Worm (Caenorhabditis elegans): ENCODE measurements around the gene W07G4.2.

W07G4.2 gene

DNA sequence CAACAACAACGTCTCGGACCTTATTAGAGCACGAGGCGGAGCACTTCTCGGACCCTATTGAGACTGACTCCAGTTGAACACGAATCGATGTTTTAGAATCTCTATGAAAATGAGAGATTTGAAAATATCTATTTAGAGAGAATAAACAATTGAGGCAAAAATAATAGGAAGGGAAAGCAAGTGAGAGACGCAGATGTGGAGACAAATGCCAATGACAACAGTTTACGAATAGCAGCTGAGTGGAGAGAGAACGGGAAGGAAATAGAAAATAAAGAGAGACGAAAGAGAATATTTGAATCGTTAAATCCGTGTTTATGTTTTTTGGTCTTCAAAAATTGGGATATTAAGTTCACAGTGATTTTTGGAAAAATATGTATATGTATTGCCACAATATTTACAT lies 26.5 kb downstream of the W07G4.2 start (continued):
- TF ChIP-seq lin-13 (GFP tag; optimal IDR thresholded peaks at IDR 0.05) (peak; percentile 9), aha-1 (tag) (no peak), dmd-6 (GFP tag; IDR thresholded peaks at IDR 0.05) (peak; percentile 35; the same call in 1 of the 2 replicates), nhr-28 (tag; optimal IDR thresholded peaks at IDR 0.05) (peak; percentile 18), mep-1 (tag; optimal IDR thresholded peaks at IDR 0.05) (peak; percentile 27), ceh-28 (tag; optimal IDR thresholded peaks at IDR 0.05) (no peak), fos-1 (tag; optimal IDR thresholded peaks at IDR 0.05) (no peak), nhr-11 (tag; optimal IDR thresholded peaks at IDR 0.05) (peak; percentile 26), F37D6.2 (tag; optimal IDR thresholded peaks at IDR 0.05) (no peak), F10B5.3 (tag; optimal IDR thresholded peaks at IDR 0.05) (no peak), madf-9 (GFP tag; conservative IDR thresholded peaks at IDR 0.05) (no peak), hmg-1.1 (GFP tag; IDR thresholded peaks at IDR 0.05) (peak; percentile 33; the same call in 1 of the 2 replicates), ceh-32 (tag; optimal IDR thresholded peaks at IDR 0.05; ENCODE audit: poor library complexity) (no peak), daf-8 (GFP tag; IDR thresholded peaks at IDR 0.05) (no peak), daf-12 (tag; optimal IDR thresholded peaks at IDR 0.05) (no peak), zfp-2 (tag; optimal IDR thresholded peaks at IDR 0.05) (no peak), aly-2 (tag; optimal IDR thresholded peaks at IDR 0.05) (no peak), nhr-102 (tag; optimal IDR thresholded peaks at IDR 0.05) (no peak), dve-1 (tag; optimal IDR thresholded peaks at IDR 0.05; ENCODE audit: insufficient read depth) (peak; percentile 21), hlh-11 (tag; optimal IDR thresholded peaks at IDR 0.05) (peak; percentile 54), nhr-237 (tag; optimal IDR thresholded peaks at IDR 0.05) (no peak), unc-62 (GFP tag; optimal IDR thresholded peaks at IDR 0.05 in 1 of 2) (no peak), unc-62 (tag; optimal IDR thresholded peaks at IDR 0.05) (no peak), dpl-1 (GFP tag; optimal IDR thresholded peaks at IDR 0.05) (no peak), D1046.2 (GFP tag; IDR thresholded peaks at IDR 0.05) (no peak), hlh-30 (tag; optimal IDR thresholded peaks at IDR 0.05; ENCODE audit: insufficient read depth) (no peak)

DNA sequence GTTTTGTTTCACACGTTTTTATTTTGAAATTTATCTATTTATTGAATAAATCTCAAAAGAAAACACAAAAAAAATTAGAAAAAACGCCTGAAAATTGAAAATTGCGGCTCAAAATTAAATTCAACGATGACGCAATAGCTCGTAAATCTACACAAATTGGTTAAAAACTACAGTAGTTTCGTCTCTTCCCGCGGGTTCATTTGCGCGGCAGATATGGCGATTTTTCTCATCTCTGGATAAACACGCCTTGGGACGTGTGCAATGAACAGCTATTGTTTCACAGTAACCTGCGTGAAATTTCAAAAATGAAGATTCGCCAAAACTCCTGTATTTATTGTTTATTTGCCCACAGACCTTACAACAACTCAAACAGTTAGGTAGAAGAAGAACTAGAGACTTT lies 27.1 kb downstream of the W07G4.2 start:
- TF ChIP-seq skn-1 (tag; optimal IDR thresholded peaks at IDR 0.05) (no peak), R02D3.7 (tag; optimal IDR thresholded peaks at IDR 0.05) (peak; percentile 43)

DNA sequence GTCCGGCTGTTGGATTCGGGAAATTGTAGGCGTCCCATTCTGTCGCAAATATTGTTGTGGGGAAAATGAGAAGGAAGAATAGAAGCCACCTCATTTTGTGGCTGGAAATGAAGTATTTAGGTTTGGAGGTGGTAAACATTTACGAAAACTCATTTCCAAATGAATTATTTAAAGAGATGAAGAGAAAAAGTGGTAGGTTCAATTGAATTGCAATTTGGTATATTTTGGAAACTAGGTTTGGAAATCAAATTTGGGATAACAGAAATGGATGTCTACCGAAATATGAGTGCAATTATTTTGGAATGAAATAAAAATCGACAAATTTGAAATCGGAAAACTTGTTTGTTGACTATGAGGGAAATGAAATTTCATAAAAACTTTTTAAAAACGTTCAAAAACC lies 27.5 kb downstream of the W07G4.2 start, which contains the start of gene F15B9.10:
TSS of gene F15B9.10 (minus strand) at position 101 of the 400 bp plus-strand sequence.
- TF ChIP-seq tag-97 (GFP tag; IDR thresholded peaks at IDR 0.05) (no peak), unc-62 (GFP tag; optimal IDR thresholded peaks at IDR 0.05 in 1 of 2) (peak in 1 of 2 experiments; percentile 3), unc-62 (tag; optimal IDR thresholded peaks at IDR 0.05) (no peak)

DNA sequence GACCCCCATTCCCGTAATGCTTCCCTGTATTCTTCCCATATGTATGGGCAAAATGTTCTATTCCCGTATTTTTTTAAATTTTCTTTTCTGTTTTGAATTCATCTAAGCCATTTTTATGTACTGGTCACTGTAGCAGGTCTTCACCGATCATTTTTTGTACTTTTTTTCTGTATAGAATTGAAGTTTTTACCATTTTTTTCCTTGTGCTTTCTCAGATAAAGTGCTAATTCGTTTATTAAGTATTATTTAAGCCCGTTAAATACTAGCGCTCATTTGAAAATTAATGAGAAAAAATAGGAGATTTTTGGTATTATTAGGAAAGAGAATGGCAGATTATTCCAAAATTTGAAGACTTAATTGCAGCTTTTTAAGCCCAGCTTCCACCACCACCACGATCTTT lies 29.6 kb downstream of the W07G4.2 start:
- TF ChIP-seq snpc-1.2 (GFP tag; IDR thresholded peaks at IDR 0.05): no peak
- no peak for TF ChIP-seq unc-62 (GFP tag; optimal IDR thresholded peaks at IDR 0.05 in 1 of 2)
- no peak for TF ChIP-seq unc-62 (tag; optimal IDR thresholded peaks at IDR 0.05)
- TF ChIP-seq F26F4.8 (GFP tag; conservative IDR thresholded peaks at IDR 0.05): no peak
- TF ChIP-seq lin-38 (GFP tag; IDR thresholded peaks at IDR 0.05): peak; percentile 40
- no peak for TF ChIP-seq Y5F2A.4 (GFP tag; optimal IDR thresholded peaks at IDR 0.05)
- TF ChIP-seq arid-1 (GFP tag; conservative IDR thresholded peaks at IDR 0.05): 0 out of 2 replicates have a peak, but pooled peaks have one; percentile 28
- TF ChIP-seq ztf-11 (tag; optimal IDR thresholded peaks at IDR 0.05): no peak
- TF ChIP-seq aha-1 (tag): no peak
- TF ChIP-seq php-3 (GFP tag; IDR thresholded peaks at IDR 0.05): no peak
- TF ChIP-seq saeg-2 (GFP tag; IDR thresholded peaks at IDR 0.05): no peak

All from whole organism, L4 larva.